Worm (Caenorhabditis elegans): Measurements from ENCODE around the gene ifet-1.

Gene ifet-1

ce11 chrIII:4476806-4477205, 1.9 kb upstream of the ifet-1 start (continued):
- no peak for TF ChIP-seq nhr-102 (tag; optimal IDR thresholded peaks at IDR 0.05)

DNA sequence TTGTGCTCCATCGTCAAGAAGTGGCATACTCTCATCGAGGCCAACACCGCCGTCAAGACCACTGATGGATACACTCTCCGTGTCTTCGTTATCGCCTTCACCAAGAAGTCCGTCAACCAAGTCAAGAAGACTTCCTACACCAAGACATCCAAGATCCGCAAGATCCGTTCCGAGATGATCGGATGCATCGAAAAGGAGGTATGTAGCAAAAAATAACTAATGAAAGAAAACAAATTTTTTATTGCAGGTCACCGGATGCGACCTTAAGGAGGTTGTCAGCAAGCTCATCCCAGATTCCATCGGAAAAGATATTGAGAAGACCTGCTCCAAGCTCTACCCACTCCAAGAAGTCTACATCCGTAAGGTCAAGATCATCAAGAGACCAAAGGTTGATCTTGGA, 1.4 kb upstream of the ifet-1 start:
- TF ChIP-seq dmd-8 (GFP tag; IDR thresholded peaks at IDR 0.05) (0 out of 2 replicates have a peak, but pooled peaks have one; percentile 27), lin-13 (GFP tag; optimal IDR thresholded peaks at IDR 0.05) (no peak), F10B5.3 (tag; optimal IDR thresholded peaks at IDR 0.05) (no peak), dpl-1 (GFP tag; optimal IDR thresholded peaks at IDR 0.05) (no peak), ztf-11 (tag; optimal IDR thresholded peaks at IDR 0.05) (no peak), egl-27 (tag; optimal IDR thresholded peaks at IDR 0.05) (no peak), php-3 (GFP tag; IDR thresholded peaks at IDR 0.05) (no peak), T20F7.1 (GFP tag; optimal IDR thresholded peaks at IDR 0.05) (no peak), R02D3.7 (tag; optimal IDR thresholded peaks at IDR 0.05) (no peak), unc-62 (GFP tag; optimal IDR thresholded peaks at IDR 0.05 in 1 of 2) (peak in 1 of 2 experiments; percentile 95), unc-62 (tag; optimal IDR thresholded peaks at IDR 0.05) (no peak)

DNA sequence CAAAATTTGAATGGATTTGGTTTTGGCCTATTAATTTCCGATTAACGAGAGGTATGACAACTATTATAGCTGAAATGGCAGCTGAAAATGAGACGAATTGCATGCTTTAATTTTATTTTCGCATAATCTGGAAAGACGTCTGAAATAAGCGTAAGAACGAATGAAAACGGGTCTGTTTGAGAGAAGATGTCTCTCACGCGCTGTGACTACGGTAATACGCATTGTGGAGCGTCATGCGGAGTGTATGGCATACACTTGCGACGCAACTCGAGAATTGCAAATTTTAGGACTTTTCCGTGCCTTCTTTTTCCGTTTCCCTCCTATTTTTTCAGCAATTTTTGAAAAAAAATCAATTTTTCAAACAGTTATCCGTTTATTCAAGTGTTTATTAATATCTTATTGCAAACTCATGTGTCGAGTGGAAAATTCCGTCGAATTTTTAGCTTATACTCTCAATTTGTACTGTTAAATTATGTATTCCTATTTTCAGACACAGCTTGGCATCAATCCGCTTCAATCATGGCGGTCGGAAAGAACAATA, 548 bp upstream of the ifet-1 start, which contains the start of gene rps-1:
TSS of gene rps-1 (plus strand) at position 491 of the 541 bp plus-strand sequence.
- TF ChIP-seq sdz-12 (GFP tag; optimal IDR thresholded peaks at IDR 0.05) (peak; percentile 89), daf-12 (tag; optimal IDR thresholded peaks at IDR 0.05) (no peak), F10B5.3 (tag; optimal IDR thresholded peaks at IDR 0.05) (peak; percentile 92), Y5F2A.4 (GFP tag; optimal IDR thresholded peaks at IDR 0.05) (peak; percentile 91), Y75B8A.6 (GFP tag; IDR thresholded peaks at IDR 0.05) (peak; percentile 90), daf-8 (GFP tag; IDR thresholded peaks at IDR 0.05) (0 out of 2 replicates have a peak, but pooled peaks have one; percentile 66), mxl-2 (GFP tag; conservative IDR thresholded peaks at IDR 0.05) (peak; percentile 77), nhr-42 (GFP tag; IDR thresholded peaks at IDR 0.05) (peak; percentile 97), set-16 (GFP tag; IDR thresholded peaks at IDR 0.05) (0 out of 2 replicates have a peak, but pooled peaks have one; percentile 34), arid-1 (GFP tag; conservative IDR thresholded peaks at IDR 0.05) (peak; percentile 99), jun-1 (tag; optimal IDR thresholded peaks at IDR 0.05) (peak; percentile 96), lin-15B (tag; optimal IDR thresholded peaks at IDR 0.05) (peak; percentile 52), ZK546.5 (tag; optimal IDR thresholded peaks at IDR 0.05) (peak; percentile 14 to 74), hmg-1.1 (GFP tag; IDR thresholded peaks at IDR 0.05) (peak; percentile 98), mep-1 (tag; optimal IDR thresholded peaks at IDR 0.05) (peak; percentile 99), D1046.2 (GFP tag; IDR thresholded peaks at IDR 0.05) (peak; percentile 94), ctbp-1 (GFP tag; IDR thresholded peaks at IDR 0.05) (peak; percentile 97), mes-2 (tag; optimal IDR thresholded peaks at IDR 0.05; ENCODE audit: poor library complexity, severe bottlenecking) (peak; percentile 99), ceh-82 (tag; optimal IDR thresholded peaks at IDR 0.05) (no peak), mdl-1 (tag; optimal IDR thresholded peaks at IDR 0.05) (peak; percentile 93 to 96), gei-8 (GFP tag; optimal IDR thresholded peaks at IDR 0.05) (peak; percentile 95), T20F7.1 (GFP tag; optimal IDR thresholded peaks at IDR 0.05) (peak; percentile 95), php-3 (GFP tag; IDR thresholded peaks at IDR 0.05) (peak; percentile 91), mxl-3 (GFP tag; optimal IDR thresholded peaks at IDR 0.05) (peak; percentile 96), ceh-28 (tag; optimal IDR thresholded peaks at IDR 0.05) (peak; percentile 44), vab-7 (GFP tag; IDR thresholded peaks at IDR 0.05) (peak; percentile 95), nhr-11 (tag; optimal IDR thresholded peaks at IDR 0.05) (peak; percentile 99), Y48G9A.11 (GFP tag; IDR thresholded peaks at IDR 0.05) (peak; percentile 83), egl-27 (tag; optimal IDR thresholded peaks at IDR 0.05) (no peak), hlh-30 (tag; optimal IDR thresholded peaks at IDR 0.05; ENCODE audit: insufficient read depth) (peak; percentile 99), snpc-1.2 (GFP tag; IDR thresholded peaks at IDR 0.05) (peak; percentile 82), nhr-48 (tag; optimal IDR thresholded peaks at IDR 0.05) (peak; percentile 96), hlh-11 (tag; optimal IDR thresholded peaks at IDR 0.05) (peak; percentile 98), ztf-11 (tag; optimal IDR thresholded peaks at IDR 0.05) (peak; percentile 71), nhr-41 (GFP tag; IDR thresholded peaks at IDR 0.05) (peak; percentile 81), fkh-10 (GFP tag; optimal IDR thresholded peaks at IDR 0.05) (peak; percentile 94), daf-19 (GFP tag; conservative IDR thresholded peaks at IDR 0.05) (peak; percentile 94), pha-4 (GFP tag; IDR thresholded peaks at IDR 0.05) (peak; percentile 97), pha-4 (tag; optimal IDR thresholded peaks at IDR 0.05) (peak; percentile 98), ZK337.2 (GFP tag; IDR thresholded peaks at IDR 0.05) (peak; percentile 87)

All from whole organism, L4 larva.